Worm (Caenorhabditis elegans) whole organism, L4/young adult: ENCODE measurements around the gene copb-1.

Experiments
- dao-5 ChIP-seq: sonication (generic microtip); optimal IDR thresholded peaks from 2 replicates; lab custom pipeline; 2016; ENCODE audit warnings: missing genotype, missing genetic modification characterization, moderate library complexity, missing compliant biosample characterization
- him-1 ChIP-seq: sonication (generic microtip); optimal IDR thresholded peaks from 2 replicates; lab custom pipeline; 2016; ENCODE audit warnings: missing genotype, missing genetic modification reagents, missing genetic modification characterization, missing compliant biosample characterization

ce11 chrII:3051332-3051731, 27.3 kb upstream of the copb-1 start:
- TF ChIP-seq dao-5 (tag; lab: Kevin White, UChicago) (no peak), him-1 (tag; lab: Kevin White, UChicago) (no peak)
